Worm (Caenorhabditis elegans) whole organism, L4/young adult: ENCODE data around the gene T26C12.1.

ENCODE experiments used
- W03F9.2 ChIP-seq: fragments of 150-350 bp; optimal IDR thresholded peaks from 2 replicates; lab custom pipeline; 2014; ENCODE audit warnings: missing biosample characterization, missing genetic modification characterization
- dao-5 ChIP-seq: sonication (generic microtip); optimal IDR thresholded peaks from 2 replicates; lab custom pipeline; 2016; ENCODE audit warnings: missing genotype, missing genetic modification characterization, moderate library complexity, missing compliant biosample characterization
- him-1 ChIP-seq: sonication (generic microtip); optimal IDR thresholded peaks from 2 replicates; lab custom pipeline; 2016; ENCODE audit warnings: missing genotype, missing genetic modification reagents, missing genetic modification characterization, missing compliant biosample characterization

DNA sequence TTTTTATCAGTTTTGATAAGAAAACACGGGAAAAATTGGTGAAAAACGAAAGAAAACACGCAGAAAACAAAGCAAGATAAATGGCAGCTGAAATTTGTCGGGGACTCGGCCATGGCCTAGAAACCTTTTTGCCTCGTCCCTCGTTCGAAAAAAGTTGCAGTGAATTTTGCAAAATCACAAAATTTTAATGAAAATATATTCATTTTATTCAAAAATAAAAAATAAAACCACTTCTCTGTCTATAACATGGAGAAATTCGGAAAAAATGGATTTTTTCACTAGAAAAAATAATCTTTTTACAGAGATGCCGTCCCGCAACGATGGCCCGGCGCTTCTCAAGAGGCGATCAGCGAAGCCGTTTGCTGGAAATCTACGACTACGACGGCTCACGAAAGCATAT, 36.6 kb upstream of the T26C12.1 start, which contains the start of gene Y67D8A.2:
- TF ChIP-seq W03F9.2 (tag; lab: Kevin White, UChicago) (no peak), dao-5 (tag; lab: Kevin White, UChicago) (no peak), him-1 (no peak)
